Fruit fly (Drosophila melanogaster) whole organism, prepupa: Measurements from ENCODE around the gene CG13685.
A peak's percentile ranks its signal among the peaks of the same experiment; 100 is the strongest.

ENCODE experiments used
- Blimp-1 ChIP-seq: fragments of 200-800 bp; sonication (Bioruptor generic); optimal IDR thresholded peaks from 3 replicates; lab custom pipeline; 2017; ENCODE audit warnings: missing biosample characterization, missing genetic modification characterization, mild to moderate bottlenecking, moderate library complexity, missing genetic modification reagents
- CG10669 ChIP-seq: fragments of 200-800 bp; sonication (Bioruptor generic); optimal IDR thresholded peaks from 3 replicates; lab custom pipeline; 2018; ENCODE audit warnings: missing biosample characterization, mild to moderate bottlenecking, missing genetic modification characterization, moderate library complexity
- CG11294 ChIP-seq: fragments of 200-800 bp; sonication (Bioruptor generic); IDR thresholded peaks from 2 replicates; pipeline ENCODE4 v1.3.6; 2022; ENCODE audit warnings: missing biosample characterization, missing genetic modification characterization
- CG11762 ChIP-seq: fragments of 200-800 bp; sonication (Bioruptor generic); optimal IDR thresholded peaks from 3 replicates; lab custom pipeline; 2016; ENCODE audit warnings: missing biosample characterization, missing genetic modification characterization; ENCODE audit not compliant: insufficient read depth
- CG11902 ChIP-seq: fragments of 200-800 bp; sonication (Bioruptor generic); optimal IDR thresholded peaks from 3 replicates; lab custom pipeline; 2016; ENCODE audit warnings: missing biosample characterization, missing genetic modification characterization
- CG15336 ChIP-seq: fragments of 200-800 bp; sonication (Bioruptor generic); IDR thresholded peaks from 2 replicates; pipeline ENCODE4 v1.3.6; 2022; ENCODE audit warnings: missing biosample characterization, missing genetic modification characterization
- CG1621 ChIP-seq: fragments of 200-800 bp; sonication (Bioruptor generic); optimal IDR thresholded peaks from 3 replicates; lab custom pipeline; 2018; ENCODE audit warnings: missing biosample characterization, mild to moderate bottlenecking, missing genetic modification characterization
- CG31627 ChIP-seq: fragments of 200-800 bp; sonication (Bioruptor generic); optimal IDR thresholded peaks from 3 replicates; lab custom pipeline; 2016; ENCODE audit warnings: missing biosample characterization, missing genetic modification characterization
- CG32006 ChIP-seq: fragments of 200-800 bp; sonication (Bioruptor generic); optimal IDR thresholded peaks from 3 replicates; lab custom pipeline; 2017; ENCODE audit warnings: missing biosample characterization, mild to moderate bottlenecking, missing genetic modification characterization
- CG34406 ChIP-seq: fragments of 200-800 bp; sonication (Bioruptor generic); optimal IDR thresholded peaks from 3 replicates; lab custom pipeline; 2016; ENCODE audit warnings: missing biosample characterization, missing genetic modification characterization
- CG6276 ChIP-seq: fragments of 200-800 bp; sonication (Bioruptor generic); optimal IDR thresholded peaks from 2 replicates; lab custom pipeline; 2017; ENCODE audit warnings: missing biosample characterization, mild to moderate bottlenecking, missing genetic modification characterization
- CG6792 ChIP-seq: fragments of 200-800 bp; sonication (Bioruptor generic); optimal IDR thresholded peaks from 3 replicates; lab custom pipeline; 2016; ENCODE audit warnings: missing biosample characterization, missing genetic modification characterization
- CG6808 ChIP-seq: fragments of 200-800 bp; sonication (Bioruptor generic); optimal IDR thresholded peaks from 3 replicates; lab custom pipeline; 2017; ENCODE audit warnings: missing biosample characterization, missing genetic modification characterization, mild to moderate bottlenecking, moderate library complexity, missing genetic modification reagents
- CG6854 ChIP-seq: fragments of 200-800 bp; sonication (Bioruptor generic); optimal IDR thresholded peaks from 2 replicates; lab custom pipeline; 2017; ENCODE audit warnings: missing biosample characterization, mild to moderate bottlenecking, missing genetic modification characterization
- CG9139 ChIP-seq: fragments of 200-800 bp; sonication (Bioruptor generic); optimal IDR thresholded peaks from 3 replicates; lab custom pipeline; 2017; ENCODE audit warnings: missing biosample characterization, mild to moderate bottlenecking, missing genetic modification characterization
- Eip93F ChIP-seq: fragments of 200-800 bp; sonication (Bioruptor generic); optimal IDR thresholded peaks from 2 replicates; lab custom pipeline; 2016; ENCODE audit warnings: missing biosample characterization, mild to moderate bottlenecking, missing genetic modification characterization
- Gug ChIP-seq: fragments of 200-800 bp; sonication (Bioruptor generic); IDR thresholded peaks from 2 replicates; pipeline ENCODE4 v1.3.6; 2022; ENCODE audit warnings: missing biosample characterization, missing genetic modification characterization
- Hr38 ChIP-seq: sonication (Bioruptor generic); optimal IDR thresholded peaks from 2 replicates; lab custom pipeline; 2016; ENCODE audit warnings: missing biosample characterization, missing genetic modification characterization
- Hr39 ChIP-seq: fragments of 200-800 bp; sonication (Bioruptor generic); optimal IDR thresholded peaks from 2 replicates; lab custom pipeline; 2016; ENCODE audit warnings: missing biosample characterization, missing genetic modification characterization
- Hr4 ChIP-seq: fragments of 200-800 bp; sonication (Bioruptor generic); optimal IDR thresholded peaks from 3 replicates; lab custom pipeline; 2016; ENCODE audit warnings: missing biosample characterization, missing genetic modification characterization
- Met ChIP-seq: fragments of 200-800 bp; sonication (Bioruptor generic); optimal IDR thresholded peaks from 3 replicates; lab custom pipeline; 2016; ENCODE audit warnings: missing biosample characterization, missing genetic modification characterization
- OdsH ChIP-seq: fragments of 200-800 bp; sonication (Bioruptor generic); optimal IDR thresholded peaks from 3 replicates; lab custom pipeline; 2016; ENCODE audit warnings: missing biosample characterization, missing genetic modification characterization
- Sox102F ChIP-seq: fragments of 200-800 bp; sonication (Bioruptor generic); optimal IDR thresholded peaks from 2 replicates; lab custom pipeline; 2016; ENCODE audit warnings: missing biosample characterization, mild to moderate bottlenecking, missing genetic modification characterization
- Sox14 ChIP-seq: fragments of 200-800 bp; sonication (Bioruptor generic); optimal IDR thresholded peaks from 3 replicates; lab custom pipeline; 2016; ENCODE audit warnings: missing biosample characterization, missing genetic modification characterization
- achi ChIP-seq: fragments of 200-800 bp; sonication (Bioruptor generic); optimal IDR thresholded peaks from 3 replicates; lab custom pipeline; 2016; ENCODE audit warnings: missing biosample characterization, missing genetic modification characterization
- cyc ChIP-seq: fragments of 200-800 bp; sonication (Bioruptor generic); optimal IDR thresholded peaks from 3 replicates; lab custom pipeline; 2016; ENCODE audit warnings: missing biosample characterization, missing genetic modification characterization
- dac ChIP-seq: fragments of 200-800 bp; sonication (Bioruptor generic); optimal IDR thresholded peaks from 2 replicates; lab custom pipeline; 2017; ENCODE audit warnings: missing biosample characterization, mild to moderate bottlenecking, missing genetic modification characterization
- dsx ChIP-seq: fragments of 200-800 bp; optimal IDR thresholded peaks from 3 replicates; lab custom pipeline; 2019; ENCODE audit warnings: missing biosample characterization, mild to moderate bottlenecking, missing genetic modification characterization, moderate library complexity; ENCODE audit not compliant: poor library complexity, severe bottlenecking
- esn ChIP-seq: fragments of 200-800 bp; sonication (Bioruptor generic); optimal IDR thresholded peaks from 2 replicates; lab custom pipeline; 2016; ENCODE audit warnings: missing biosample characterization, mild to moderate bottlenecking, missing genetic modification characterization, moderate library complexity
- fd59A ChIP-seq: fragments of 200-800 bp; sonication (Bioruptor generic); optimal IDR thresholded peaks from 2 replicates; lab custom pipeline; 2017; ENCODE audit warnings: missing biosample characterization, mild to moderate bottlenecking, missing genetic modification characterization, missing genetic modification reagents
- fkh ChIP-seq: fragments of 200-800 bp; sonication (Bioruptor generic); optimal IDR thresholded peaks from 3 replicates; lab custom pipeline; 2017; ENCODE audit warnings: missing biosample characterization, mild to moderate bottlenecking, missing genetic modification characterization, moderate library complexity
- net ChIP-seq: fragments of 200-800 bp; sonication (Bioruptor generic); optimal IDR thresholded peaks from 3 replicates; lab custom pipeline; 2016; ENCODE audit warnings: missing biosample characterization, missing genetic modification characterization
- pdm3 ChIP-seq: fragments of 200-800 bp; sonication (Bioruptor generic); optimal IDR thresholded peaks from 3 replicates; lab custom pipeline; 2016; ENCODE audit warnings: missing biosample characterization, missing genetic modification characterization
- spab ChIP-seq: fragments of 200-800 bp; sonication (Bioruptor generic); optimal IDR thresholded peaks from 2 replicates; lab custom pipeline; 2017; ENCODE audit warnings: missing biosample characterization, mild to moderate bottlenecking, missing genetic modification characterization, missing genetic modification reagents
- ss ChIP-seq, 2 experiments: fragments of 200-800 bp; sonication (Bioruptor generic); optimal IDR thresholded peaks; 2 replicates in 1 of 2; 3 replicates in 1 of 2; lab custom pipeline; 2017 to 2018; ENCODE audit warnings: mild to moderate bottlenecking in 2 of 2, missing biosample characterization in 2 of 2, missing genetic modification characterization in 2 of 2, moderate library complexity in 1 of 2
- svp ChIP-seq: fragments of 200-800 bp; sonication (Bioruptor generic); peaks from one replicate; lab custom pipeline; 2016; ENCODE audit warnings: missing biosample characterization, missing genetic modification characterization

The CG13685 gene

dm6 chr3L:7718561-7719417 is 28.4 kb upstream of the CG13685 start, which contains the start of gene Mcad (continued):
- TF ChIP-seq esn (GFP tag; lab: Kevin White, UChicago) (peak; percentile 98), pdm3 (GFP tag; lab: Kevin White, UChicago) (peak; percentile 96), CG6276 (GFP tag; lab: Kevin White, UChicago) (peak; percentile 96), Sox14 (GFP tag; lab: Kevin White, UChicago) (peak; percentile 95), achi (GFP tag; lab: Kevin White, UChicago) (peak; percentile 96), CG34406 (GFP tag; lab: Kevin White, UChicago) (peak; percentile 98), Gug (GFP tag; lab: Robert Waterston, UW) (peak; percentile 86), CG9139 (GFP tag; lab: Kevin White, UChicago) (peak; percentile 95), Hr38 (no peak), spab (GFP tag; lab: Kevin White, UChicago) (peak; percentile 94), dac (GFP tag; lab: Kevin White, UChicago) (peak; percentile 95), CG6808 (GFP tag; lab: Kevin White, UChicago) (peak; percentile 92), fkh (peak; percentile 46), CG11902 (GFP tag; lab: Kevin White, UChicago) (peak; percentile 92), CG31627 (GFP tag; lab: Kevin White, UChicago) (peak; percentile 91), CG11294 (GFP tag; lab: Robert Waterston, UW) (peak; percentile 91), net (GFP tag; lab: Kevin White, UChicago) (peak; percentile 98), CG32006 (GFP tag; lab: Kevin White, UChicago) (peak; percentile 99), cyc (GFP tag; lab: Kevin White, UChicago) (peak; percentile 92), CG1621 (tag; lab: Kevin White, UChicago) (peak; percentile 90), ss (GFP tag; optimal IDR thresholded peaks at IDR 0.05; lab: Kevin White, UChicago) (peak; percentile 96 to 97), svp (peak; percentile 97), Eip93F (GFP tag; lab: Kevin White, UChicago) (peak; percentile 96), CG15336 (GFP tag; lab: Robert Waterston, UW) (peak; percentile 94), CG10669 (peak; percentile 91), Hr39 (GFP tag; lab: Kevin White, UChicago) (peak; percentile 91), fd59A (GFP tag; lab: Kevin White, UChicago) (peak; percentile 94), CG6792 (GFP tag; lab: Kevin White, UChicago) (peak; percentile 97), Hr4 (peak; percentile 96), Sox102F (GFP tag; lab: Kevin White, UChicago) (peak; percentile 97), Met (GFP tag; lab: Kevin White, UChicago) (peak; percentile 96), CG6854 (GFP tag; lab: Kevin White, UChicago) (peak; percentile 96), OdsH (peak; percentile 98)

- no peak for TF ChIP-seq dsx
- TF ChIP-seq CG9139 (GFP tag; lab: Kevin White, UChicago) = peak; percentile 38
- peak; percentile 3 to 60 for TF ChIP-seq ss (GFP tag; optimal IDR thresholded peaks at IDR 0.05; lab: Kevin White, UChicago)
- TF ChIP-seq CG15336 (GFP tag; lab: Robert Waterston, UW) = 0 out of 2 replicates have a peak, but pooled peaks have one; percentile 5
- TF ChIP-seq CG6276 (GFP tag; lab: Kevin White, UChicago) = peak; percentile 10
Observed at dm6 chr3L:7719418-7719789, 27.7 kb upstream of the CG13685 start.

- no peak for TF ChIP-seq CG11762 (GFP tag; lab: Kevin White, UChicago)
- no peak for TF ChIP-seq CG11902 (GFP tag; lab: Kevin White, UChicago)
- TF ChIP-seq Eip93F (GFP tag; lab: Kevin White, UChicago) = peak; percentile 72
- no peak for TF ChIP-seq CG34406 (GFP tag; lab: Kevin White, UChicago)
- TF ChIP-seq Blimp-1 = no peak
Observed at dm6 chr3L:7721527-7721926, 25.6 kb upstream of the CG13685 start.
